Worm (Caenorhabditis elegans) whole organism, L4 larva: Measurements from ENCODE around the gene Y39G8B.5.

Experiments
- D1046.2 ChIP-seq: fragments of 200-800 bp; sonication (Bioruptor generic); IDR thresholded peaks from 2 replicates; pipeline ENCODE4 v1.3.6; 2022; ENCODE audit warnings: missing genetic modification characterization, missing compliant biosample characterization
- F10B5.3 ChIP-seq: sonication (generic microtip); optimal IDR thresholded peaks from 2 replicates; lab custom pipeline; 2016; ENCODE audit warnings: mild to moderate bottlenecking, missing genetic modification characterization, missing compliant biosample characterization
- F37D6.2 ChIP-seq: sonication (generic microtip); optimal IDR thresholded peaks from 2 replicates; lab custom pipeline; 2016; ENCODE audit warnings: mild to moderate bottlenecking, missing genetic modification characterization, missing compliant biosample characterization
- F44E2.7 ChIP-seq: fragments of 200-800 bp; sonication (Bioruptor generic); IDR thresholded peaks from 2 replicates; pipeline ENCODE4 v2.1.2; 2022; ENCODE audit warnings: missing genetic modification characterization, missing compliant biosample characterization
- T20F7.1 ChIP-seq: fragments of 200-800 bp; sonication (Bioruptor generic); optimal IDR thresholded peaks from 2 replicates; lab custom pipeline; 2018; ENCODE audit warnings: mild to moderate bottlenecking, missing genetic modification characterization, missing compliant biosample characterization
- Y5F2A.4 ChIP-seq: fragments of 200-800 bp; sonication (Bioruptor generic); optimal IDR thresholded peaks from 2 replicates; lab custom pipeline; 2018; ENCODE audit warnings: mild to moderate bottlenecking, missing genetic modification characterization, missing compliant biosample characterization
- Y75B8A.6 ChIP-seq: fragments of 200-800 bp; sonication (Bioruptor generic); IDR thresholded peaks from 2 replicates; pipeline ENCODE4 v1.3.6; 2022; ENCODE audit warnings: missing genetic modification reagents, missing genetic modification characterization, missing compliant biosample characterization
- ZK546.5 ChIP-seq, 2 experiments: sonication (generic microtip); optimal IDR thresholded peaks; 2 replicates each; lab custom pipeline; 2017; ENCODE audit warnings: missing biosample characterization in 2 of 2, missing genetic modification characterization in 2 of 2
- aha-1 ChIP-seq: fragments of 150-350 bp; peaks from one replicate; lab custom pipeline; 2014; ENCODE audit warnings: missing biosample characterization, missing genetic modification characterization
- aly-2 ChIP-seq: sonication (generic microtip); optimal IDR thresholded peaks from 2 replicates; lab custom pipeline; 2018; ENCODE audit warnings: missing biosample characterization, missing genetic modification characterization
- ama-1 ChIP-seq: fragments of 150-350 bp; optimal IDR thresholded peaks from 2 replicates; lab custom pipeline; 2014; ENCODE audit warnings: inconsistent platforms, mixed read lengths
- arid-1 ChIP-seq: fragments of 200-800 bp; sonication (Bioruptor generic); conservative IDR thresholded peaks from 2 replicates; pipeline ENCODE4 v1.3.6; 2022; ENCODE audit warnings: missing genetic modification reagents, missing genetic modification characterization, missing compliant biosample characterization
- attf-4 ChIP-seq: sonication (generic microtip); optimal IDR thresholded peaks from 3 replicates; lab custom pipeline; 2017; ENCODE audit warnings: missing biosample characterization, missing genetic modification characterization
- ceh-28 ChIP-seq: fragments of 150-350 bp; optimal IDR thresholded peaks from 2 replicates; lab custom pipeline; 2014; ENCODE audit warnings: missing biosample characterization, missing genetic modification reagents, missing genetic modification characterization
- ceh-32 ChIP-seq: sonication (generic microtip); optimal IDR thresholded peaks from 2 replicates; lab custom pipeline; 2016; ENCODE audit warnings: mild to moderate bottlenecking, missing genetic modification characterization, missing compliant biosample characterization; ENCODE audit not compliant: poor library complexity
- ces-1 ChIP-seq: fragments of 150-350 bp; sonication (generic microtip); optimal IDR thresholded peaks from 4 replicates; lab custom pipeline; 2014; ENCODE audit warnings: missing biosample characterization, missing genetic modification reagents, missing genetic modification characterization
- daf-16 ChIP-seq, 3 experiments: sonication (generic microtip); optimal IDR thresholded peaks; 2 replicates each; lab custom pipeline; 2016 to 2017; ENCODE audit warnings: missing genetic modification characterization in 3 of 3, missing genetic modification reagents in 3 of 3, mild to moderate bottlenecking in 2 of 3, missing compliant biosample characterization in 2 of 3, missing biosample characterization in 1 of 3, moderate library complexity in 1 of 3
- dmd-9 ChIP-seq: fragments of 200-800 bp; sonication (Bioruptor generic); IDR thresholded peaks from 2 replicates; pipeline ENCODE4 v1.3.6; 2022; ENCODE audit warnings: missing genetic modification reagents, missing genetic modification characterization, missing compliant biosample characterization
- dve-1 ChIP-seq: sonication (generic microtip); optimal IDR thresholded peaks from 2 replicates; lab custom pipeline; 2017; ENCODE audit warnings: antibody characterized with exemption, mild to moderate bottlenecking, missing genetic modification characterization, missing compliant biosample characterization; ENCODE audit not compliant: insufficient read depth
- egl-43 ChIP-seq: fragments of 200-800 bp; sonication (Bioruptor generic); IDR thresholded peaks from 2 replicates; pipeline ENCODE4 v1.3.6; 2022; ENCODE audit warnings: missing genetic modification reagents, missing genetic modification characterization, missing compliant biosample characterization
- gei-8 ChIP-seq: fragments of 200-800 bp; sonication (Bioruptor generic); optimal IDR thresholded peaks from 2 replicates; lab custom pipeline; 2018; ENCODE audit warnings: mild to moderate bottlenecking, missing genetic modification characterization, missing compliant biosample characterization
- hif-1 ChIP-seq, 2 experiments: sonication (generic microtip); optimal IDR thresholded peaks; 2 replicates each; lab custom pipeline; 2016 to 2017; ENCODE audit warnings: missing compliant biosample characterization in 2 of 2, missing genetic modification characterization in 2 of 2, missing genetic modification reagents in 2 of 2, missing genotype in 2 of 2, mild to moderate bottlenecking in 1 of 2
- hmg-1.1 ChIP-seq: fragments of 200-800 bp; sonication (Bioruptor generic); IDR thresholded peaks from 2 replicates; pipeline ENCODE4 v1.3.6; 2022; ENCODE audit warnings: missing genetic modification reagents, missing genetic modification characterization, missing compliant biosample characterization
- lim-7 ChIP-seq: fragments of 200-800 bp; sonication (Bioruptor generic); IDR thresholded peaks from 2 replicates; pipeline ENCODE4 v1.3.6; 2022; ENCODE audit warnings: missing genetic modification characterization, missing compliant biosample characterization
- lin-38 ChIP-seq: fragments of 200-800 bp; sonication (Bioruptor generic); IDR thresholded peaks from 2 replicates; pipeline ENCODE4 v1.3.6; 2022; ENCODE audit warnings: missing genetic modification reagents, missing genetic modification characterization, missing compliant biosample characterization
- lsy-2 ChIP-seq, 2 experiments: fragments of 150-350 bp in 1 of 2; sonication (generic microtip) in 1 of 2; optimal IDR thresholded peaks; 2 replicates each; lab custom pipeline; 2014 to 2017; ENCODE audit warnings: missing biosample characterization in 2 of 2, missing genetic modification characterization in 2 of 2
- mdl-1 ChIP-seq, 2 experiments: fragments of 150-350 bp in 1 of 2; sonication (generic microtip) in 1 of 2; optimal IDR thresholded peaks; 2 replicates each; lab custom pipeline; 2014 to 2017; ENCODE audit warnings: missing biosample characterization in 2 of 2, missing genetic modification characterization in 2 of 2
- nhr-11 ChIP-seq: fragments of 150-350 bp; optimal IDR thresholded peaks from 2 replicates; lab custom pipeline; 2014; ENCODE audit warnings: missing biosample characterization, missing genetic modification characterization
- nhr-111 ChIP-seq: fragments of 200-800 bp; sonication (Bioruptor generic); optimal IDR thresholded peaks from 2 replicates; lab custom pipeline; 2018; ENCODE audit warnings: mild to moderate bottlenecking, missing genetic modification characterization, missing compliant biosample characterization
- nhr-28 ChIP-seq: fragments of 150-350 bp; optimal IDR thresholded peaks from 2 replicates; lab custom pipeline; 2014; ENCODE audit warnings: missing biosample characterization, missing genetic modification characterization
- nhr-42 ChIP-seq: fragments of 200-800 bp; sonication (Bioruptor generic); IDR thresholded peaks from 2 replicates; pipeline ENCODE4 v1.3.6; 2022; ENCODE audit warnings: missing genetic modification characterization, missing compliant biosample characterization
- nhr-48 ChIP-seq: sonication (generic microtip); optimal IDR thresholded peaks from 2 replicates; lab custom pipeline; 2016; ENCODE audit warnings: mild to moderate bottlenecking, missing genetic modification characterization, missing compliant biosample characterization
- nhr-6 ChIP-seq: fragments of 150-350 bp; optimal IDR thresholded peaks from 2 replicates; lab custom pipeline; 2014; ENCODE audit warnings: missing biosample characterization, missing genetic modification characterization
- nhr-76 ChIP-seq: fragments of 150-350 bp; optimal IDR thresholded peaks from 2 replicates; lab custom pipeline; 2014; ENCODE audit warnings: missing biosample characterization, missing genetic modification characterization
- pha-4 ChIP-seq, 2 experiments: fragments of 150-350 bp in 1 of 2; fragments of 200-800 bp in 1 of 2; sonication (Bioruptor generic) in 1 of 2; IDR thresholded peaks in 1 of 2; optimal IDR thresholded peaks in 1 of 2; 2 replicates each; pipeline versions ENCODE4 v1.3.6 to Lab custom; 2014 to 2022; ENCODE audit warnings: missing genetic modification characterization in 2 of 2, missing genetic modification reagents in 2 of 2, missing biosample characterization in 1 of 2, missing compliant biosample characterization in 1 of 2
- rbr-2 ChIP-seq: sonication (generic microtip); optimal IDR thresholded peaks from 2 replicates; lab custom pipeline; 2016; ENCODE audit warnings: missing genotype, missing genetic modification characterization, missing compliant biosample characterization
- saeg-2 ChIP-seq: fragments of 200-800 bp; sonication (Bioruptor generic); IDR thresholded peaks from 2 replicates; pipeline ENCODE4 v1.3.6; 2022; ENCODE audit warnings: missing genetic modification reagents, missing genetic modification characterization, missing compliant biosample characterization
- sdz-12 ChIP-seq: fragments of 200-800 bp; sonication (Bioruptor generic); optimal IDR thresholded peaks from 2 replicates; lab custom pipeline; 2018; ENCODE audit warnings: mild to moderate bottlenecking, missing genetic modification characterization, missing compliant biosample characterization
- set-16 ChIP-seq: fragments of 200-800 bp; sonication (Bioruptor generic); IDR thresholded peaks from 2 replicates; pipeline ENCODE4 v1.3.6; 2022; ENCODE audit warnings: missing genetic modification reagents, missing genetic modification characterization, missing compliant biosample characterization
- skn-1 ChIP-seq: fragments of 150-350 bp; optimal IDR thresholded peaks from 2 replicates; lab custom pipeline; 2014; ENCODE audit warnings: missing biosample characterization, missing genetic modification characterization
- snpc-1.2 ChIP-seq: fragments of 200-800 bp; sonication (Bioruptor generic); IDR thresholded peaks from 2 replicates; pipeline ENCODE4 v1.3.6; 2022; ENCODE audit warnings: missing genetic modification reagents, missing genetic modification characterization, missing compliant biosample characterization
- tra-1 ChIP-seq: fragments of 200-800 bp; sonication (Bioruptor generic); IDR thresholded peaks from 2 replicates; pipeline ENCODE4 v1.3.6; 2022; ENCODE audit warnings: missing genetic modification reagents, missing genetic modification characterization, missing compliant biosample characterization
- unc-62 ChIP-seq, 3 experiments: fragments of 150-350 bp in 1 of 3; sonication (generic microtip); optimal IDR thresholded peaks in 2 of 3; peaks in 1 of 3; 1 replicate in 1 of 3; 2 replicates in 2 of 3; lab custom pipeline; 2014 to 2017; ENCODE audit warnings: missing biosample characterization in 3 of 3, missing genetic modification characterization in 3 of 3, missing genetic modification reagents in 3 of 3, missing genotype in 1 of 3
- zag-1 ChIP-seq: fragments of 150-350 bp; optimal IDR thresholded peaks from 2 replicates; lab custom pipeline; 2014; ENCODE audit warnings: missing biosample characterization, missing genetic modification characterization
- zfp-2 ChIP-seq: sonication (generic microtip); optimal IDR thresholded peaks from 2 replicates; lab custom pipeline; 2016; ENCODE audit warnings: mild to moderate bottlenecking, missing genetic modification characterization, missing compliant biosample characterization
- zip-11 ChIP-seq: fragments of 200-800 bp; sonication (Bioruptor generic); IDR thresholded peaks from 2 replicates; pipeline ENCODE4 v1.3.6; 2022; ENCODE audit warnings: missing genetic modification characterization, missing compliant biosample characterization

Gene Y39G8B.5

ce11 chrII:14040204-14040842, 48.7 kb upstream of the Y39G8B.5 start (continued):
- TF ChIP-seq nhr-42 (GFP tag; lab: Robert Waterston, UW) (peak; percentile 89), ceh-28 (tag; lab: Kevin White, UChicago) (no peak), ama-1 (peak; percentile 21), tra-1 (GFP tag; lab: Robert Waterston, UW) (peak; percentile 96), aly-2 (no peak), gei-8 (peak; percentile 98), pha-4 (GFP tag; IDR thresholded peaks at IDR 0.05; lab: Robert Waterston, UW) (peak; percentile 95), pha-4 (tag; optimal IDR thresholded peaks at IDR 0.05; lab: Kevin White, UChicago) (no peak), arid-1 (peak; percentile 22; the same call in 1 of the 2 replicates), saeg-2 (GFP tag; lab: Robert Waterston, UW) (peak; percentile 94)

ce11 chrII:14039811-14040203, 48.2 kb upstream of the Y39G8B.5 start:
- TF ChIP-seq aha-1 (peak; percentile 73), nhr-76 (tag; lab: Kevin White, UChicago) (no peak), nhr-6 (tag; lab: Kevin White, UChicago) (peak; percentile 19), daf-16 (GFP tag; optimal IDR thresholded peaks at IDR 0.05; lab: Kevin White, UChicago) (no peak), daf-16 (tag; optimal IDR thresholded peaks at IDR 0.05; lab: Kevin White, UChicago) (peak; percentile 54), rbr-2 (tag; lab: Kevin White, UChicago) (no peak)
- TF ChIP-seq, all 104 proteins: peak for 3

ce11 chrII:14038331-14038730, 46.7 kb upstream of the Y39G8B.5 start:
- TF ChIP-seq nhr-111 (GFP tag; lab: Kevin White, UChicago) (no peak), nhr-48 (tag; lab: Kevin White, UChicago) (no peak), aly-2 (no peak), arid-1 (no peak), set-16 (peak; percentile 16; the same call in 1 of the 2 replicates), sdz-12 (no peak), hif-1 (tag; optimal IDR thresholded peaks at IDR 0.05; lab: Kevin White, UChicago) (no peak), attf-4 (no peak), zfp-2 (tag; lab: Kevin White, UChicago) (no peak), F44E2.7 (no peak), snpc-1.2 (GFP tag; lab: Robert Waterston, UW) (no peak), lim-7 (GFP tag; lab: Robert Waterston, UW) (no peak), lsy-2 (tag; optimal IDR thresholded peaks at IDR 0.05; lab: Kevin White, UChicago) (no peak), ZK546.5 (tag; optimal IDR thresholded peaks at IDR 0.05; lab: Kevin White, UChicago) (no peak), dve-1 (tag; lab: Kevin White, UChicago) (no peak), hmg-1.1 (no peak), egl-43 (GFP tag; lab: Robert Waterston, UW) (0 out of 2 replicates have a peak, but pooled peaks have one; percentile 21), F10B5.3 (no peak), zip-11 (GFP tag; lab: Robert Waterston, UW) (no peak), lin-38 (GFP tag; lab: Robert Waterston, UW) (0 out of 2 replicates have a peak, but pooled peaks have one; percentile 15), ces-1 (GFP tag; lab: Kevin White, UChicago) (no peak), nhr-11 (no peak), Y75B8A.6 (no peak), ceh-32 (tag; lab: Kevin White, UChicago) (no peak), T20F7.1 (GFP tag; lab: Kevin White, UChicago) (no peak), unc-62 (GFP tag; optimal IDR thresholded peaks at IDR 0.05 in 1 of 2; lab: Kevin White, UChicago) (no peak), unc-62 (tag; optimal IDR thresholded peaks at IDR 0.05; lab: Kevin White, UChicago) (no peak), dmd-9 (GFP tag; lab: Robert Waterston, UW) (no peak), skn-1 (tag; lab: Kevin White, UChicago) (no peak), mdl-1 (tag; optimal IDR thresholded peaks at IDR 0.05; lab: Kevin White, UChicago) (no peak), D1046.2 (GFP tag; lab: Robert Waterston, UW) (no peak), nhr-28 (tag; lab: Kevin White, UChicago) (peak; percentile 54), F37D6.2 (tag; lab: Kevin White, UChicago) (no peak), zag-1 (tag; lab: Kevin White, UChicago) (no peak), Y5F2A.4 (GFP tag; lab: Kevin White, UChicago) (no peak)
